Fruit fly (Drosophila melanogaster) whole organism, embryonic: ENCODE data around the gene CG16826.

Experiments used
- CG10366 ChIP-seq: fragments of 200-800 bp; sonication (Bioruptor generic); IDR thresholded peaks from 2 replicates; pipeline ENCODE4 v1.3.6; 2022; ENCODE audit warnings: missing biosample characterization, missing genetic modification characterization
- CG11696 ChIP-seq: fragments of 200-800 bp; sonication (Bioruptor generic); IDR thresholded peaks from 2 replicates; pipeline ENCODE4 v1.3.6; 2022; ENCODE audit warnings: missing biosample characterization, missing genetic modification characterization
- CG11723 ChIP-seq: fragments of 200-800 bp; sonication (Bioruptor generic); optimal IDR thresholded peaks from 2 replicates; lab custom pipeline; 2017; ENCODE audit warnings: missing biosample characterization, mild to moderate bottlenecking, missing genetic modification characterization
- CG12391 ChIP-seq: fragments of 200-800 bp; sonication (Bioruptor generic); optimal IDR thresholded peaks from 3 replicates; lab custom pipeline; 2018; ENCODE audit warnings: missing biosample characterization, mild to moderate bottlenecking, missing genetic modification characterization, moderate library complexity
- CG14014 ChIP-seq: fragments of 200-800 bp; sonication (Bioruptor generic); IDR thresholded peaks from 2 replicates; pipeline ENCODE4 v1.3.6; 2022; ENCODE audit warnings: missing biosample characterization, missing genetic modification characterization
- CG14710 ChIP-seq: fragments of 200-800 bp; sonication (Bioruptor generic); optimal IDR thresholded peaks from 3 replicates; lab custom pipeline; 2019; ENCODE audit warnings: missing biosample characterization, mild to moderate bottlenecking, missing genetic modification characterization, moderate library complexity
- CG16815 ChIP-seq: fragments of 200-800 bp; sonication (Bioruptor generic); optimal IDR thresholded peaks from 3 replicates; lab custom pipeline; 2017; ENCODE audit warnings: missing biosample characterization, mild to moderate bottlenecking, missing genetic modification characterization
- CG17328 ChIP-seq: fragments of 200-800 bp; sonication (Bioruptor generic); IDR thresholded peaks from 2 replicates; pipeline ENCODE4 v1.3.6; 2022; ENCODE audit warnings: missing biosample characterization, missing genetic modification characterization
- CG17385 ChIP-seq: fragments of 200-800 bp; sonication (Bioruptor generic); optimal IDR thresholded peaks from 3 replicates; lab custom pipeline; 2018; ENCODE audit warnings: missing biosample characterization, mild to moderate bottlenecking, missing genetic modification characterization
- CG1792 ChIP-seq: fragments of 200-800 bp; sonication (Bioruptor generic); optimal IDR thresholded peaks from 2 replicates; lab custom pipeline; 2016; ENCODE audit warnings: missing biosample characterization, missing genetic modification characterization
- CG18011 ChIP-seq: fragments of 200-800 bp; sonication (Bioruptor generic); optimal IDR thresholded peaks from 2 replicates; lab custom pipeline; 2017; ENCODE audit warnings: missing biosample characterization, missing genetic modification characterization, mild to moderate bottlenecking, moderate library complexity, missing genotype
- CG2202 ChIP-seq: fragments of 200-800 bp; sonication (Bioruptor generic); optimal IDR thresholded peaks from 2 replicates; lab custom pipeline; 2018; ENCODE audit warnings: missing biosample characterization, mild to moderate bottlenecking, missing genetic modification characterization
- CG34422 ChIP-seq: fragments of 200-800 bp; sonication (Bioruptor generic); IDR thresholded peaks from 3 replicates; pipeline ENCODE4 v1.3.6; 2022; ENCODE audit warnings: missing biosample characterization, missing genetic modification characterization
- CG3847 ChIP-seq: fragments of 200-800 bp; sonication (Bioruptor generic); IDR thresholded peaks from 2 replicates; pipeline ENCODE4 v1.3.6; 2022; ENCODE audit warnings: missing biosample characterization, missing genetic modification characterization
- CG3995 ChIP-seq: fragments of 200-800 bp; sonication (Bioruptor generic); optimal IDR thresholded peaks from 3 replicates; lab custom pipeline; 2016; ENCODE audit warnings: missing biosample characterization, missing genetic modification characterization
- CG43689 ChIP-seq: fragments of 200-800 bp; sonication (Bioruptor generic); IDR thresholded peaks from 2 replicates; pipeline ENCODE4 v1.3.6; 2022; ENCODE audit warnings: missing biosample characterization, missing genetic modification characterization
- CG5245 ChIP-seq: fragments of 200-800 bp; sonication (Bioruptor generic); optimal IDR thresholded peaks from 3 replicates; lab custom pipeline; 2016; ENCODE audit warnings: missing biosample characterization, missing genetic modification characterization
- CG5953 ChIP-seq: fragments of 200-800 bp; sonication (Bioruptor generic); IDR thresholded peaks from 2 replicates; pipeline ENCODE4 v1.3.6; 2022; ENCODE audit warnings: missing biosample characterization, missing genetic modification characterization
- CG6683 ChIP-seq: fragments of 200-800 bp; sonication (Bioruptor generic); optimal IDR thresholded peaks from 2 replicates; lab custom pipeline; 2017; ENCODE audit warnings: missing biosample characterization, mild to moderate bottlenecking, missing genetic modification characterization, missing genetic modification reagents
- CG7271 ChIP-seq: fragments of 200-800 bp; sonication (Bioruptor generic); optimal IDR thresholded peaks from 2 replicates; lab custom pipeline; 2018; ENCODE audit warnings: missing biosample characterization, mild to moderate bottlenecking, missing genetic modification characterization, moderate library complexity
- CG7556 ChIP-seq: fragments of 200-800 bp; sonication (Bioruptor generic); optimal IDR thresholded peaks from 2 replicates; lab custom pipeline; 2017; ENCODE audit warnings: missing biosample characterization, mild to moderate bottlenecking, missing genetic modification characterization
- CG7745 ChIP-seq: fragments of 200-800 bp; sonication (Bioruptor generic); optimal IDR thresholded peaks from 2 replicates; lab custom pipeline; 2018; ENCODE audit warnings: missing biosample characterization, mild to moderate bottlenecking, missing genetic modification characterization, moderate library complexity
- CG8290 ChIP-seq, 3 experiments: fragments of 200-800 bp; sonication (Bioruptor generic); optimal IDR thresholded peaks; 2 replicates each; lab custom pipeline; 2016 to 2019; ENCODE audit warnings: missing biosample characterization in 3 of 3, missing genetic modification characterization in 3 of 3, mild to moderate bottlenecking in 2 of 3, moderate library complexity in 1 of 3
- CG8765 ChIP-seq: fragments of 200-800 bp; sonication (Bioruptor generic); IDR thresholded peaks from 2 replicates; pipeline ENCODE4 v1.3.6; 2022; ENCODE audit warnings: missing biosample characterization, missing genetic modification characterization
- CG9797 ChIP-seq: fragments of 200-800 bp; sonication (Bioruptor generic); optimal IDR thresholded peaks from 3 replicates; lab custom pipeline; 2018; ENCODE audit warnings: missing biosample characterization, mild to moderate bottlenecking, missing genetic modification characterization
- Camta ChIP-seq: fragments of 200-800 bp; sonication (Bioruptor generic); optimal IDR thresholded peaks from 2 replicates; lab custom pipeline; 2016; ENCODE audit warnings: missing biosample characterization, missing genetic modification characterization
- CkIIα-i1 ChIP-seq: fragments of 200-800 bp; sonication (Bioruptor generic); IDR thresholded peaks from 2 replicates; pipeline ENCODE4 v1.3.6; 2022; ENCODE audit warnings: missing biosample characterization, missing genetic modification characterization
- Gsc ChIP-seq: fragments of 200-800 bp; sonication (Bioruptor generic); IDR thresholded peaks from 2 replicates; pipeline ENCODE4 v1.3.6; 2022; ENCODE audit warnings: missing biosample characterization, missing genetic modification characterization
- HmgD ChIP-seq: fragments of 200-800 bp; sonication (Bioruptor generic); optimal IDR thresholded peaks from 3 replicates; lab custom pipeline; 2016; ENCODE audit warnings: missing biosample characterization, missing genetic modification characterization
- Poxn ChIP-seq: fragments of 200-800 bp; sonication (Bioruptor generic); IDR thresholded peaks from 2 replicates; pipeline ENCODE4 v1.3.6; 2022; ENCODE audit warnings: missing biosample characterization, missing genetic modification characterization
- Rx ChIP-seq: fragments of 200-800 bp; sonication (Bioruptor generic); IDR thresholded peaks from 2 replicates; pipeline ENCODE4 v1.3.6; 2022; ENCODE audit warnings: missing biosample characterization, missing genetic modification characterization
- Taf1 ChIP-seq: fragments of 200-800 bp; sonication (Bioruptor generic); IDR thresholded peaks from 2 replicates; pipeline ENCODE4 v1.3.6; 2022; ENCODE audit warnings: missing biosample characterization, missing genetic modification characterization
- Vsx1 ChIP-seq: fragments of 200-800 bp; sonication (Bioruptor generic); optimal IDR thresholded peaks from 2 replicates; lab custom pipeline; 2017; ENCODE audit warnings: missing biosample characterization, mild to moderate bottlenecking, missing genetic modification characterization, missing genetic modification reagents
- aop ChIP-seq: fragments of 200-800 bp; sonication (Bioruptor generic); IDR thresholded peaks from 2 replicates; pipeline ENCODE4 v1.3.6; 2022; ENCODE audit warnings: missing biosample characterization, missing genetic modification characterization
- ara ChIP-seq: fragments of 200-800 bp; sonication (Bioruptor generic); IDR thresholded peaks from 2 replicates; pipeline ENCODE4 v1.3.6; 2022; ENCODE audit warnings: missing biosample characterization, missing genetic modification characterization
- bab2 ChIP-seq: fragments of 200-800 bp; sonication (Bioruptor generic); optimal IDR thresholded peaks from 2 replicates; lab custom pipeline; 2016; ENCODE audit warnings: missing biosample characterization, missing genetic modification characterization
- bowl ChIP-seq: fragments of 200-800 bp; sonication (Bioruptor generic); IDR thresholded peaks from 2 replicates; pipeline ENCODE4 v1.3.6; 2022; ENCODE audit warnings: missing biosample characterization, missing genetic modification characterization
- dan ChIP-seq: fragments of 200-800 bp; sonication (Bioruptor generic); IDR thresholded peaks from 2 replicates; pipeline ENCODE4 v1.3.6; 2022; ENCODE audit warnings: missing biosample characterization, missing genetic modification characterization
- danr ChIP-seq: fragments of 200-800 bp; sonication (Bioruptor generic); IDR thresholded peaks from 2 replicates; pipeline ENCODE4 v1.3.6; 2022; ENCODE audit warnings: missing biosample characterization, missing genetic modification characterization
- emc ChIP-seq: fragments of 200-800 bp; sonication (Bioruptor generic); optimal IDR thresholded peaks from 2 replicates; lab custom pipeline; 2016; ENCODE audit warnings: missing biosample characterization, missing genetic modification characterization
- fd102C ChIP-seq: fragments of 200-800 bp; sonication (Bioruptor generic); optimal IDR thresholded peaks from 2 replicates; lab custom pipeline; 2018; ENCODE audit warnings: missing biosample characterization, mild to moderate bottlenecking, missing genetic modification characterization, moderate library complexity
- gt ChIP-seq: fragments of 200-800 bp; sonication (Bioruptor generic); IDR thresholded peaks from 2 replicates; pipeline ENCODE4 v1.3.6; 2022; ENCODE audit warnings: missing biosample characterization, missing genetic modification characterization
- hb ChIP-seq: fragments of 200-800 bp; sonication (Bioruptor generic); IDR thresholded peaks from 3 replicates; pipeline ENCODE4 v1.3.6; 2022; ENCODE audit warnings: missing biosample characterization, missing genetic modification characterization; ENCODE audit not compliant: partially characterized antibody
- lab ChIP-seq: fragments of 200-800 bp; sonication (Bioruptor generic); optimal IDR thresholded peaks from 3 replicates; lab custom pipeline; 2017; ENCODE audit warnings: missing biosample characterization, missing genetic modification characterization, mild to moderate bottlenecking, moderate library complexity, missing genetic modification reagents
- lola ChIP-seq, 3 experiments: fragments of >200 bp in 2 of 3; fragments of 200-800 bp in 1 of 3; sonication (Bioruptor generic) in 1 of 3; optimal IDR thresholded peaks; 2 replicates each; lab custom pipeline; 2017 to 2019; ENCODE audit warnings: missing biosample characterization in 3 of 3, missing genetic modification characterization in 3 of 3, mild to moderate bottlenecking in 1 of 3, moderate library complexity in 1 of 3
- prd ChIP-seq, 3 experiments: fragments of >200 bp in 2 of 3; fragments of 200-800 bp in 1 of 3; sonication (Bioruptor generic) in 1 of 3; optimal IDR thresholded peaks in 2 of 3; IDR thresholded peaks in 1 of 3; 2 replicates in 2 of 3; 3 replicates in 1 of 3; pipeline versions ENCODE4 v1.3.6 to Lab custom; 2017 to 2022; ENCODE audit warnings: missing biosample characterization in 1 of 3, missing genetic modification characterization in 1 of 3
- sens ChIP-seq: fragments of 200-800 bp; sonication (Bioruptor generic); peaks from one replicate; lab custom pipeline; 2016; ENCODE audit warnings: missing biosample characterization, missing genetic modification characterization
- sisA ChIP-seq: fragments of 200-800 bp; sonication (Bioruptor generic); IDR thresholded peaks from 2 replicates; pipeline ENCODE4 v1.3.6; 2022; ENCODE audit warnings: missing biosample characterization, missing genetic modification characterization
- so ChIP-seq: fragments of 200-800 bp; sonication (Bioruptor generic); IDR thresholded peaks from 3 replicates; pipeline ENCODE4 v1.3.6; 2022; ENCODE audit warnings: missing biosample characterization, missing genetic modification characterization
- vfl ChIP-seq: fragments of 200-800 bp; sonication (Bioruptor generic); optimal IDR thresholded peaks from 2 replicates; lab custom pipeline; 2016; ENCODE audit warnings: missing biosample characterization, missing genetic modification characterization

Gene CG16826

DNA sequence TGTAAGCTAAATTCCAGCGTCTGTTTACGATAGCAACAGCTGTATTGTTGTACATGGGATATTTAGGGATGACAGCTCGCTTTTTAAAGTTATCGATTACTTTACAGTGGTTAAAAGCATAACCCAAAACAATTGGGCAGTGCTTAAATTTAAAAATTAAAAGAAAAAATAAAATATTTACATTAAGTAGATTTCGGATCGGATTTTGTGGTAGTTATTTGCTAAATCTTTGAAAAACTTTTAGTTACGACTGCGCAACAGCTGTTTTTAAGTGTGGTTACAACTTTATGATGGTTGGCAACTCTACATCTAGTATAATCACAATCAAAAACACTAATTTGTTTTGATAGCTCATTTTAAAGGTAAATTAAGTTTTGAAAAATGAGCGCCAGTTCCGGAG, 39.7 kb downstream of the CG16826 start, which contains the start of the genes Ing5 and CG7099 (continued):
- peak; percentile 85 for TF ChIP-seq CG6683
- peak; percentile 97 for TF ChIP-seq CG3847 (GFP tag; lab: Robert Waterston, UW)
- peak; percentile 96 for TF ChIP-seq ara
- peak; percentile 79 for TF ChIP-seq Gsc (GFP tag; lab: Robert Waterston, UW)
- peak; percentile 73 for TF ChIP-seq CG3995 (GFP tag; lab: Kevin White, UChicago)
- TF ChIP-seq CG43689 (GFP tag; lab: Robert Waterston, UW) = peak; percentile 91
- TF ChIP-seq dan = peak; percentile 87
- peak; percentile 59 for TF ChIP-seq CG1792
- peak in 1 of 3 experiments; percentile 94 for TF ChIP-seq lola (GFP tag; optimal IDR thresholded peaks at IDR 0.05; lab: Kevin White, UChicago)
- peak; percentile 90 for TF ChIP-seq danr (GFP tag; lab: Robert Waterston, UW)
- peak; percentile 95 for TF ChIP-seq CG16815
- TF ChIP-seq Rx = peak; percentile 93
- TF ChIP-seq vfl (GFP tag; lab: Kevin White, UChicago) = peak; percentile 94
- TF ChIP-seq emc = peak; percentile 84
- peak; percentile 60 for TF ChIP-seq HmgD (GFP tag; lab: Kevin White, UChicago)
- peak; percentile 87 for TF ChIP-seq aop (GFP tag; lab: Robert Waterston, UW)
- peak; percentile 95 for TF ChIP-seq CG5245 (GFP tag; lab: Kevin White, UChicago)
- TF ChIP-seq prd (optimal IDR thresholded peaks at IDR 0.05; lab: Kevin White, UChicago) = no peak
- TF ChIP-seq prd (GFP tag; IDR thresholded peaks at IDR 0.05; lab: Robert Waterston, UW) = peak; percentile 98
- peak; percentile 92 for TF ChIP-seq CG5953 (GFP tag; lab: Robert Waterston, UW)
- peak; percentile 96 for TF ChIP-seq CG17328
- peak; percentile 92 for TF ChIP-seq CG7556 (GFP tag; lab: Kevin White, UChicago)
- peak; percentile 98 for TF ChIP-seq CG12391 (tag; lab: Kevin White, UChicago)
- TF ChIP-seq CG34422 = peak; percentile 98
- peak; percentile 92 for TF ChIP-seq gt (GFP tag; lab: Robert Waterston, UW)
- TF ChIP-seq sisA (GFP tag; lab: Robert Waterston, UW) = peak; percentile 97
- TF ChIP-seq sens (GFP tag; lab: Kevin White, UChicago) = peak; percentile 99
- peak; percentile 73; the same call in 1 of the 2 replicates for TF ChIP-seq CkIIα-i1
- peak; percentile 96 for TF ChIP-seq CG8765 (GFP tag; lab: Robert Waterston, UW)
- peak; percentile 97 for TF ChIP-seq CG10366 (GFP tag; lab: Robert Waterston, UW)
- TF ChIP-seq Camta = peak; percentile 92
- peak; percentile 96 for TF ChIP-seq CG14710 (tag; lab: Kevin White, UChicago)
- peak; percentile 94 for TF ChIP-seq Taf1 (GFP tag; lab: Robert Waterston, UW)
- peak; percentile 94 for TF ChIP-seq bab2 (GFP tag; lab: Kevin White, UChicago)
- peak; percentile 88 for TF ChIP-seq CG17385 (GFP tag; lab: Kevin White, UChicago)
- TF ChIP-seq so (GFP tag; lab: Robert Waterston, UW) = peak; percentile 94
- TF ChIP-seq fd102C (GFP tag; lab: Kevin White, UChicago) = peak; percentile 74
- TF ChIP-seq CG7271 = peak; percentile 89
- peak; percentile 96 for TF ChIP-seq CG8290 (GFP tag; optimal IDR thresholded peaks at IDR 0.05; lab: Kevin White, UChicago)
- peak in 1 of 2 experiments; percentile 92 for TF ChIP-seq CG8290 (tag; optimal IDR thresholded peaks at IDR 0.05; lab: Kevin White, UChicago)
- peak; percentile 87 for TF ChIP-seq bowl (GFP tag; lab: Robert Waterston, UW)
- TF ChIP-seq CG14014 (GFP tag; lab: Robert Waterston, UW) = peak; percentile 97
- TF ChIP-seq hb (GFP tag; lab: Robert Waterston, UW) = peak; percentile 76; the same call in 2 of the 3 replicates
- TF ChIP-seq CG7745 (tag; lab: Kevin White, UChicago) = peak; percentile 54
- TF ChIP-seq Poxn (GFP tag; lab: Robert Waterston, UW) = peak; percentile 90
- TF ChIP-seq CG9797 (GFP tag; lab: Kevin White, UChicago) = peak; percentile 22
- TF ChIP-seq CG11723 (GFP tag; lab: Kevin White, UChicago) = peak; percentile 89
- peak; percentile 82 for TF ChIP-seq CG11696 (GFP tag; lab: Robert Waterston, UW)
- TF ChIP-seq CG18011 = peak; percentile 87
- TF ChIP-seq Vsx1 (GFP tag; lab: Kevin White, UChicago) = peak; percentile 93
- peak; percentile 90 for TF ChIP-seq CG2202 (tag; lab: Kevin White, UChicago)
- TF ChIP-seq lab (GFP tag; lab: Kevin White, UChicago) = peak; percentile 97
